Worm (Caenorhabditis elegans) whole organism, mixed stage, embryonic: ENCODE measurements around the gene E02H9.6.
A peak's percentile ranks its signal among the peaks of the same experiment; 100 is the strongest.

ENCODE experiments used
- bed-3 ChIP-seq: fragments of 200-800 bp; sonication (Bioruptor generic); optimal IDR thresholded peaks from 3 replicates; lab custom pipeline; 2018; ENCODE audit warnings: mild to moderate bottlenecking, missing genetic modification characterization, moderate library complexity, missing compliant biosample characterization
- blmp-1 ChIP-seq: fragments of 150-350 bp; optimal IDR thresholded peaks from 2 replicates; lab custom pipeline; 2014; ENCODE audit warnings: missing biosample characterization, missing genetic modification characterization
- ceh-43 ChIP-seq: fragments of 200-800 bp; sonication (Bioruptor generic); optimal IDR thresholded peaks from 2 replicates; lab custom pipeline; 2018; ENCODE audit warnings: mild to moderate bottlenecking, missing genetic modification characterization, moderate library complexity, missing compliant biosample characterization
- ces-1 ChIP-seq: fragments of 150-350 bp; optimal IDR thresholded peaks from 2 replicates; lab custom pipeline; 2014; ENCODE audit warnings: missing biosample characterization, missing genetic modification reagents, missing genetic modification characterization
- cnd-1 ChIP-seq: fragments of 200-800 bp; sonication (Bioruptor generic); optimal IDR thresholded peaks from 2 replicates; lab custom pipeline; 2018; ENCODE audit warnings: mild to moderate bottlenecking, missing genetic modification characterization, missing compliant biosample characterization
- drap-1 ChIP-seq: fragments of 200-800 bp; sonication (Bioruptor generic); optimal IDR thresholded peaks from 3 replicates; lab custom pipeline; 2018; ENCODE audit warnings: mild to moderate bottlenecking, missing genetic modification characterization, missing compliant biosample characterization
- elt-1 ChIP-seq: sonication (generic microtip); optimal IDR thresholded peaks from 2 replicates; lab custom pipeline; 2017; ENCODE audit warnings: missing genetic modification characterization, mild to moderate bottlenecking, missing compliant biosample characterization, antibody characterized with exemption, moderate library complexity, borderline replicate concordance; ENCODE audit not compliant: insufficient read depth
- elt-3 ChIP-seq: fragments of 150-350 bp; optimal IDR thresholded peaks from 2 replicates; lab custom pipeline; 2014; ENCODE audit warnings: missing biosample characterization, missing genetic modification characterization
- flh-1 ChIP-seq: fragments of 200-800 bp; sonication (Bioruptor generic); optimal IDR thresholded peaks from 2 replicates; lab custom pipeline; 2018; ENCODE audit warnings: mild to moderate bottlenecking, missing genetic modification characterization, moderate library complexity, missing compliant biosample characterization
- hlh-1 ChIP-seq: fragments of 150-350 bp; optimal IDR thresholded peaks from 2 replicates; lab custom pipeline; 2014; ENCODE audit warnings: missing biosample characterization, missing genetic modification reagents, missing genetic modification characterization
- lin-13 ChIP-seq: fragments of 150-350 bp; optimal IDR thresholded peaks from 2 replicates; lab custom pipeline; 2014; ENCODE audit warnings: missing biosample characterization, missing genetic modification characterization
- lsy-2 ChIP-seq: fragments of 150-350 bp; optimal IDR thresholded peaks from 2 replicates; lab custom pipeline; 2014; ENCODE audit warnings: missing biosample characterization, missing genetic modification characterization
- mab-5 ChIP-seq: fragments of 150-350 bp; optimal IDR thresholded peaks from 2 replicates; lab custom pipeline; 2014; ENCODE audit warnings: missing biosample characterization, missing genetic modification characterization
- mep-1 ChIP-seq: fragments of 150-350 bp; optimal IDR thresholded peaks from 2 replicates; lab custom pipeline; 2017; ENCODE audit warnings: missing biosample characterization, missing genetic modification reagents, missing genetic modification characterization, inconsistent platforms
- mls-2 ChIP-seq: sonication (generic microtip); optimal IDR thresholded peaks from 2 replicates; lab custom pipeline; 2016; ENCODE audit warnings: mild to moderate bottlenecking, missing genetic modification characterization, moderate library complexity, missing compliant biosample characterization
- nhr-2 ChIP-seq: fragments of 150-350 bp; optimal IDR thresholded peaks from 2 replicates; lab custom pipeline; 2014; ENCODE audit warnings: missing biosample characterization, missing genetic modification characterization
- nhr-237 ChIP-seq: fragments of 150-350 bp; optimal IDR thresholded peaks from 2 replicates; lab custom pipeline; 2014; ENCODE audit warnings: missing biosample characterization, missing genetic modification characterization
- nhr-28 ChIP-seq: fragments of 150-350 bp; optimal IDR thresholded peaks from 2 replicates; lab custom pipeline; 2014; ENCODE audit warnings: missing biosample characterization, missing genetic modification characterization
- nhr-76 ChIP-seq: sonication (generic microtip); optimal IDR thresholded peaks from 2 replicates; lab custom pipeline; 2017; ENCODE audit warnings: missing biosample characterization, missing genetic modification characterization
- sem-2 ChIP-seq: fragments of 200-800 bp; sonication (Bioruptor generic); optimal IDR thresholded peaks from 2 replicates; lab custom pipeline; 2018; ENCODE audit warnings: mild to moderate bottlenecking, missing genetic modification characterization, missing compliant biosample characterization
- snpc-4 ChIP-seq: fragments of 150-350 bp; optimal IDR thresholded peaks from 2 replicates; lab custom pipeline; 2014; ENCODE audit warnings: missing biosample characterization, missing genetic modification characterization
- sptf-1 ChIP-seq: sonication (generic microtip); optimal IDR thresholded peaks from 2 replicates; lab custom pipeline; 2017; ENCODE audit warnings: mild to moderate bottlenecking, missing genetic modification characterization, moderate library complexity, missing compliant biosample characterization
- tbx-8 ChIP-seq: fragments of 200-800 bp; sonication (Bioruptor generic); optimal IDR thresholded peaks from 2 replicates; lab custom pipeline; 2018; ENCODE audit warnings: mild to moderate bottlenecking, missing genetic modification characterization, moderate library complexity, missing compliant biosample characterization
- unc-39 ChIP-seq: fragments of 150-350 bp; optimal IDR thresholded peaks from 2 replicates; lab custom pipeline; 2014; ENCODE audit warnings: missing biosample characterization, missing genetic modification characterization
- zip-8 ChIP-seq: fragments of 150-350 bp; optimal IDR thresholded peaks from 2 replicates; lab custom pipeline; 2014; ENCODE audit warnings: missing biosample characterization, missing genetic modification characterization
- ztf-11 ChIP-seq: fragments of 150-350 bp; optimal IDR thresholded peaks from 2 replicates; lab custom pipeline; 2014; ENCODE audit warnings: missing biosample characterization, missing genetic modification characterization

The E02H9.6 gene

ce11 chrIII:2478605-2479004 lies 42.7 kb downstream of the E02H9.6 start:
- TF ChIP-seq elt-1 (tag; lab: Kevin White, UChicago) (no peak), tbx-8 (no peak), mab-5 (tag; lab: Kevin White, UChicago) (no peak), nhr-237 (tag; lab: Kevin White, UChicago) (no peak), nhr-28 (tag; lab: Kevin White, UChicago) (no peak), mls-2 (tag; lab: Kevin White, UChicago) (no peak), unc-39 (tag; lab: Kevin White, UChicago) (no peak), sem-2 (GFP tag; lab: Kevin White, UChicago) (no peak), hlh-1 (tag; lab: Kevin White, UChicago) (no peak), zip-8 (no peak), flh-1 (no peak), lin-13 (tag; lab: Kevin White, UChicago) (no peak), ztf-11 (tag; lab: Kevin White, UChicago) (no peak), elt-3 (tag; lab: Kevin White, UChicago) (no peak), blmp-1 (tag; lab: Kevin White, UChicago) (no peak), ceh-43 (GFP tag; lab: Kevin White, UChicago) (no peak), sptf-1 (tag; lab: Kevin White, UChicago) (no peak), mep-1 (tag; lab: Kevin White, UChicago) (no peak), ces-1 (no peak), snpc-4 (tag; lab: Kevin White, UChicago) (no peak)

ce11 chrIII:2482171-2482570 lies 46.3 kb downstream of the E02H9.6 start:
- TF ChIP-seq lin-13 (tag; lab: Kevin White, UChicago) (peak; percentile 60), flh-1 (no peak), nhr-2 (tag; lab: Kevin White, UChicago) (no peak), lsy-2 (tag; lab: Kevin White, UChicago) (peak; percentile 78), drap-1 (GFP tag; lab: Kevin White, UChicago) (no peak), nhr-76 (tag; lab: Kevin White, UChicago) (no peak)

- no peak for TF ChIP-seq cnd-1
- no peak for TF ChIP-seq drap-1 (GFP tag; lab: Kevin White, UChicago)
- TF ChIP-seq hlh-1 (tag; lab: Kevin White, UChicago), result no peak
- no peak for TF ChIP-seq bed-3
- TF ChIP-seq nhr-237 (tag; lab: Kevin White, UChicago), result no peak
These were observed 46.8 kb downstream of the E02H9.6 start for ce11 chrIII:2482754-2483153.
